Worm (Caenorhabditis elegans) whole organism, early embryonic: ENCODE measurements around the gene B0281.1.

Experiments used
- aly-1 ChIP-seq: sonication (generic microtip); optimal IDR thresholded peaks from 2 replicates; lab custom pipeline; 2016; ENCODE audit warnings: missing genetic modification characterization, missing compliant biosample characterization
- ama-1 ChIP-seq: fragments of 150-350 bp; optimal IDR thresholded peaks from 2 replicates; lab custom pipeline; 2014
- ceh-13 ChIP-seq: fragments of 200-800 bp; sonication (Bioruptor generic); optimal IDR thresholded peaks from 2 replicates; lab custom pipeline; 2018; ENCODE audit warnings: mild to moderate bottlenecking, missing genetic modification characterization, missing compliant biosample characterization
- flt-1 ChIP-seq: fragments of 200-800 bp; sonication (Bioruptor generic); IDR thresholded peaks from 2 replicates; pipeline ENCODE4 v1.3.6; 2022; ENCODE audit warnings: missing genetic modification characterization, missing compliant biosample characterization
- pes-1 ChIP-seq: fragments of 200-800 bp; sonication (Bioruptor generic); IDR thresholded peaks from 2 replicates; pipeline ENCODE4 v1.3.6; 2022; ENCODE audit warnings: missing genetic modification reagents, missing genetic modification characterization, missing compliant biosample characterization
- scrt-1 ChIP-seq: fragments of 200-800 bp; sonication (Bioruptor generic); IDR thresholded peaks from 2 replicates; pipeline ENCODE4 v1.3.6; 2022; ENCODE audit warnings: missing genetic modification characterization, missing compliant biosample characterization
- tbx-11 ChIP-seq: fragments of 200-800 bp; sonication (Bioruptor generic); IDR thresholded peaks from 2 replicates; pipeline ENCODE4 v1.3.6; 2022; ENCODE audit warnings: missing genetic modification characterization, missing compliant biosample characterization

DNA sequence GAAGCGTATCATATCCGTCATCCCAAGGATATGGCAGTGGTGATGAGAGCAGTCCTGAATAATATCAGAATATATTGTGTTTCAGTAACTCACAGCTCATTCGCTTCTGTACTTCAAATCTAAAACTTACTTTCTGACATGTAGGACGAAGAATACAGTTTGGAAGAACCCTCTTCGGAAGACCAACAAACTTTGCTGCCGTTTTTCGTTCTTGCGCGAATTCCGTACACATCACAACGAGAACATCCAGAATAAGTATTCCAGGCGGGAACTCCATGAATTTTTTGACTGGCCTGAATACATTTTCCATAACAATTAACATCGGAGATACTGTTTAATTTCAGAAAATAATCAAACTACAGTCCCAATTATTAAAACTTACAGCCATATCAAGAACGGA, 35.4 kb upstream of the B0281.1 start, which contains the start of gene K09F6.15:
- TF ChIP-seq flt-1 (GFP tag; lab: Robert Waterston, UW) (no peak), ama-1 (lab: Kevin White, UChicago) (no peak), pes-1 (GFP tag; lab: Robert Waterston, UW) (no peak), tbx-11 (GFP tag; lab: Robert Waterston, UW) (no peak), aly-1 (tag; lab: Kevin White, UChicago) (no peak), ceh-13 (GFP tag; lab: Kevin White, UChicago) (no peak), scrt-1 (GFP tag; lab: Robert Waterston, UW) (no peak)
